Fruit fly (Drosophila melanogaster): ENCODE results near the gene wupA.

The wupA gene

dm6 chrX:18116811-18117383 lies at the start of gene wupA:
wupA (minus strand) TSS chrX:18116922.
- TF ChIP-seq usp (GFP tag; optimal IDR thresholded peaks at IDR 0.05) (no peak), Dll (optimal IDR thresholded peaks at IDR 0.05) (no peak), psq (optimal IDR thresholded peaks at IDR 0.05) (no peak), pan (optimal IDR thresholded peaks at IDR 0.05) (no peak), CG8478 (optimal IDR thresholded peaks at IDR 0.05) (no peak), EcR (GFP tag; optimal IDR thresholded peaks at IDR 0.05) (no peak)

DNA sequence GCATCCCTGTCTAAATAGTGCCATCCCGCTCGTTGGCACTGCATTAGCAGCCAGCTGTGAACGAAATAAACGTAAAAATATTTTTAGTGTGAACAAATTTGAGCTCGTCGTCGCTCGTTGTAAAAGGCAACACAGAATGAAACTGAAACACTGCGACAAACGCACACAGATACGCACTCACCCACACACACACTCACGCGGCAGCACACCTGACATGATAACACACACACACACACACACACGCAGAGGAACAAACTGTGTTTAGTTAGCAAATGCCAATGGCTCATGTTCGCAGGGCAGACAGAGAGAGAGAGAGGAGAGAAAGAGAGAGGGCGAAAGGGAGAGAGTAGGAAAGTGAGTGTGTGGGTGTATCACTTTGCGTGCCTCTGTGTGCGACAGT lies 42.2 kb upstream of the wupA start:
- TF ChIP-seq EcR (GFP tag; optimal IDR thresholded peaks at IDR 0.05) (no peak), pan (optimal IDR thresholded peaks at IDR 0.05) (no peak), psq (optimal IDR thresholded peaks at IDR 0.05) (no peak), usp (GFP tag; optimal IDR thresholded peaks at IDR 0.05) (no peak), CG8478 (optimal IDR thresholded peaks at IDR 0.05) (no peak), Dll (optimal IDR thresholded peaks at IDR 0.05) (no peak)

DNA sequence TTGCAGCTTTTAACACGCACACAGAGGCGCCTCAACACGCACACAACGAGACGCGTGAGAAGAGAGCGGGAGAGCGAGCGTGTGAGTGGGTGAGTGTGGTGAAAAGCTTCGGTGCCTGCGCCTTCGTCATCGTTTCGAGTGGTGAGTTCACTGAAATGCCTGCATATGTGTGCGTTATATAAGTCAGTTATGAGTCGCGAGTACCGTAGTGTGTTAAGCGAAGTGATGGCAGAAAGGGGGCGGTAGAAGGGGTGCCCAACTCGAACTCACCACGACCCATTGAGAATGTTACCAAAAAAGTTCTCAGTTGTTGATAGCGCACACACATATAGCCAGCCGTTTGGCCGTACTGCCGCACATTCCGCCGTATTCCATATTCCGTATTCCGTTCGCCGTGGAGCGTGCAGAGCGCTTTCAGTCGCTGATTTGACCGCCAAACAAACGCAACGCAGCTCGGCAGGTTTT lies 38.3 kb upstream of the wupA start, which contains the start of gene Frq1:
Gene Frq1, plus strand, starts transcription at position 415 of the 465 bp plus-strand sequence.
- TF ChIP-seq usp (GFP tag; optimal IDR thresholded peaks at IDR 0.05) = no peak
- TF ChIP-seq Dll (optimal IDR thresholded peaks at IDR 0.05) = no peak
- no peak for TF ChIP-seq EcR (GFP tag; optimal IDR thresholded peaks at IDR 0.05)
- no peak for TF ChIP-seq pan (optimal IDR thresholded peaks at IDR 0.05)
- no peak for TF ChIP-seq CG8478 (optimal IDR thresholded peaks at IDR 0.05)
- TF ChIP-seq psq (optimal IDR thresholded peaks at IDR 0.05) = no peak

DNA sequence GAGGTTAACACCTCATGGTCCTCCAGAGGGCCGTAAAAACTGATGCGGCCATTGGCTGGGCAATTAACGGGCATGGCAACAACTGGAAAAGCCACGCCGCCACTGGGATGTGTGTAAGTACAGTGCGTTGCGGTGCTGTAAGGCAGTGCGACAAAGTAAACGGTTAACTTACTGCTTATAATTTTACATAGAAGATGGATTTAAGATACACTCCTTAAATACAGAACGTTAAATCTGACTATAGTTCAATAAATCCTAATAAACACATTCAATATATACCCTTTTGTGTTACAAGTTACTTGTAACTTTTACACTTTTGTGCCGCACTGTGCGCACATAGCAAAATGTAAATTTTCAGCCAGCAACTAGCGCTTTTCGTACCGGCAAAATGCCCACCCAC lies 36.3 kb upstream of the wupA start:
- TF ChIP-seq pan (optimal IDR thresholded peaks at IDR 0.05) (no peak), EcR (GFP tag; optimal IDR thresholded peaks at IDR 0.05) (no peak), Dll (optimal IDR thresholded peaks at IDR 0.05) (no peak), CG8478 (optimal IDR thresholded peaks at IDR 0.05) (no peak), usp (GFP tag; optimal IDR thresholded peaks at IDR 0.05) (no peak), psq (optimal IDR thresholded peaks at IDR 0.05) (no peak)

DNA sequence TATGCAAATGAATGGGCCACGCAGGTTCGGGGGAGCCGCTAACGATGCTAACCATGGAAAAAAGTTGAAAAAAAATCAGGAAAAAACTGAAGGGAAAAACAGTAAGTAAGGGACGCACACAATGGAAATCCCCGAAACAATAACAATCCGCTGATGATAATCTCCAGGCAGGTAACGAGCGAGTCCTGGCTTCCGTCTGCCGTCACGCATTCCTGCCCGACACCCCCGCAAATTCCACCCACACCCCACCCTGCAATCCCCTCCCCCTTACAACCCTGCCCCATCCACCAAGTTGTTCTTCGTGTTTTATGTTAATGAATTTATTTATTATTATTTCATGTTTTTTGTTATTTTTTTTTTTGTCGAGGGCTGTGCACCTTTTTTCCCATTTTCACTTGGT lies 34.6 kb upstream of the wupA start:
- TF ChIP-seq Dll (optimal IDR thresholded peaks at IDR 0.05) (no peak), usp (GFP tag; optimal IDR thresholded peaks at IDR 0.05) (no peak), CG8478 (optimal IDR thresholded peaks at IDR 0.05) (no peak), pan (optimal IDR thresholded peaks at IDR 0.05) (no peak), psq (optimal IDR thresholded peaks at IDR 0.05) (no peak), EcR (GFP tag; optimal IDR thresholded peaks at IDR 0.05) (no peak)

DNA sequence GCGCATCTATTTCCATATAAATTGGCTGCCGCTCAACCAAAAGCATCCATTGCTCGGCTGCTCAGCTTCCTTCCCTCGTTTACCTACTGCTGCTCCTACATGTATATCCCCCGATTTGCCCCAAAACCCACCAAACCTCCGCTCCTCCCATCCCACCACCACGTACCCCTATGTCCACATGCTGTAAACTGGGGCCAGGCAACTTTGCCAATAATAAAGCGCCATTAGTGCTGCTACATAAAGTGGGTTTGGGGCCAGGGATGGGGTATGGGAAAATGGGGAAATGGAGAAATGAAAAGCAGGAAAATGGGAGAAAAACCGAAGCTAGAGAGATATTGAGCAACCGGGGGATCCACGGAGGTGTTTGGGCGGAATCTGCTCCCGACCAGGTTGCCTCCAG lies 32.6 kb upstream of the wupA start:
- TF ChIP-seq usp (GFP tag; optimal IDR thresholded peaks at IDR 0.05) = no peak
- no peak for TF ChIP-seq psq (optimal IDR thresholded peaks at IDR 0.05)
- no peak for TF ChIP-seq Dll (optimal IDR thresholded peaks at IDR 0.05)
- TF ChIP-seq pan (optimal IDR thresholded peaks at IDR 0.05) = no peak
- no peak for TF ChIP-seq CG8478 (optimal IDR thresholded peaks at IDR 0.05)
- TF ChIP-seq EcR (GFP tag; optimal IDR thresholded peaks at IDR 0.05) = no peak

dm6 chrX:18140932-18141587 lies 24.3 kb upstream of the wupA start:
- TF ChIP-seq CG8478 (optimal IDR thresholded peaks at IDR 0.05) (no peak), pan (optimal IDR thresholded peaks at IDR 0.05) (no peak), usp (GFP tag; optimal IDR thresholded peaks at IDR 0.05) (no peak), psq (optimal IDR thresholded peaks at IDR 0.05) (no peak), Dll (optimal IDR thresholded peaks at IDR 0.05) (no peak), EcR (GFP tag; optimal IDR thresholded peaks at IDR 0.05) (no peak)

DNA sequence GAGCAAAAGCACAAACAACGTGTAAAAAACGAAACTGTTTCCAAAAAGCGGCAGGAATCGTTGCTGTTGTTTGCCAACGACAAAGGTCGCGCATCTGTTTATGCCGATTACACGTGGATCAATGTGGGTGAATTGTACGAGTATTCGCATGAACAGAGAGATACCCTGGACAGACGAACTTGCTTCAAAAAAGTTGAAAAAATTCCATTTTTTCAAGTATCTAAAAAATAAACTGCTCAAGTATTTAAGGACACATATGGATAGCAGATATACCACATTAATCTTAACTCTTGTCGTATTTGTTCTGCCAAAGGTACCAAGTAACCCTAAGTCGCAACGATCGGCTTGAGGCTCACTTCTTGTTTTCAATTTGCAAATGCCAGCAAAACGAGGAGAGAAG lies 23.2 kb upstream of the wupA start:
- TF ChIP-seq Dll (optimal IDR thresholded peaks at IDR 0.05) (no peak), psq (optimal IDR thresholded peaks at IDR 0.05) (no peak), pan (optimal IDR thresholded peaks at IDR 0.05) (peak; percentile 58), CG8478 (optimal IDR thresholded peaks at IDR 0.05) (no peak)

dm6 chrX:18138297-18138696 lies 21.6 kb upstream of the wupA start, which contains the start of gene CG43229:
CG43229 (plus strand) TSS chrX:18138542.
- TF ChIP-seq CG8478 (optimal IDR thresholded peaks at IDR 0.05) (no peak), psq (optimal IDR thresholded peaks at IDR 0.05) (no peak), EcR (GFP tag; optimal IDR thresholded peaks at IDR 0.05) (no peak), Dll (optimal IDR thresholded peaks at IDR 0.05) (no peak)

DNA sequence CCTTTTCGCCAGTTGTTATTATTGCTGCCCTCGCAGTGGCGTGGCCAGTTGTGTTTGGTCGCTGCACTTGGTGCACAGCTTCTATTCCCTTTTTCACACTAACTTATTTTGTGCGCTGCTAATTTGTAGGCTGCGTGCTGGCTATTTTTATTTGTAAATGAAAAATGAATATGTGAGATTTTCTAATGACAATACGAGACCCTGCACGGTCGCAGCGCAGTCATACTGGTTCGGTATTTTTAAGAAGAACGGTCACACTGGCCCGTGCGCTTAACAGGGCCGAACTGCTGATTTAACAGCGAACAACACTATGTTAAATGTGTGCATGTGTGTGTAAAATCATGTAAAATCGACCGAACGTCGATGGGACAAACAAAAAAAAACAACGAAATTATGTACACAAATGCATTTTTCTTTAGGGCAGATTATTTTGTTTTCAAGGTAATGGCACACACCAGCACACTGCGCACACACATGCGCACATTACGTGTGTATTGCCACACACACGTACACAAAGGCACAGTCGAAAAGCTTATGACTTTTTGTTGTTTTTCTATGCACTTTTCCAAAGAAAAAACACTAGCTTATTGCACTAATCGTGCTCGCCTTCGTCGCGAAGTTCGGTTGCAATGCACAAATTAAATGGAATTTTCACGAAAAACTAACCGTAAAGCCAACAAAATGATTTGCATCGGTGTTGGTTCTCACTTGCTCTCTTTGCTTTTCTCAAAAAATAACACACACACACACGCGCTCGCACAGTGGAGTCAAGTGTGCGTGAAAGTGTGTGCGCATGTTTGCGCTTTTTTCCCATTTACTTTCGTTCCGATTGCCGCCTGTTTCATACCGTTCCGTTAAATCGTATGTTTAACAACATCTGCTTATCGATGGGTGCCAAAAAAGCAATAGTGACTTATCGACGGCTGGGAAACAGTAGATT lies 20.5 kb upstream of the wupA start, which contains the start of gene ari-1:
Gene ari-1, minus strand, starts transcription at position 875 of the 940 bp plus-strand sequence.
- TF ChIP-seq CG8478 (optimal IDR thresholded peaks at IDR 0.05) (peak; percentile 68), Dll (optimal IDR thresholded peaks at IDR 0.05) (no peak)

DNA sequence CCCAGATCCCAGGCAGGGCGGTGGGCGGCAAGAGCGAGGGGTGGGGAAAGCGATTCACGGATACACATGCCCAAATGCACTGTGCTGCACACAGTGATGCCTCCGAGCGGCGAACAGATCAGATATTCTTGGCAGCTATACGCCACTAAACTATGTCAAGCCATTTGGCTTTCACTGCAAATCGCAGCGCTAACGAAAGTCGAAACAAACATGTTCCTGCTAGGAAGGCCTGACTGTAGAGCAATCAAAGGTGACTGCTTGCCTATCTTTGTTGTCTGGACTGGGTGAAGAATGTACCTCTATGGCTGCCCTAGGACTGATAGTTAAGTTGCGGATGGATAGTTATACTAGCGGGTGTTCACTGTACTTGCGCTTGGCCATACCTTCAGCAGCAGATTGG lies 19.3 kb upstream of the wupA start:
- TF ChIP-seq pan (optimal IDR thresholded peaks at IDR 0.05) (no peak), CG8478 (optimal IDR thresholded peaks at IDR 0.05) (no peak), Dll (optimal IDR thresholded peaks at IDR 0.05) (no peak)

- TF ChIP-seq psq (optimal IDR thresholded peaks at IDR 0.05) (no peak), pan (optimal IDR thresholded peaks at IDR 0.05) (no peak), usp (GFP tag; optimal IDR thresholded peaks at IDR 0.05) (no peak), EcR (GFP tag; optimal IDR thresholded peaks at IDR 0.05) (no peak), CG8478 (optimal IDR thresholded peaks at IDR 0.05) (no peak), Dll (optimal IDR thresholded peaks at IDR 0.05) (no peak)
Observed at dm6 chrX:18130168-18130567, 13.4 kb upstream of the wupA start, which contains the start of gene CG43133. CG43133 (minus strand) TSS chrX:18130178.
